Fruit fly (Drosophila melanogaster): ENCODE results near the gene Cht11.

DNA sequence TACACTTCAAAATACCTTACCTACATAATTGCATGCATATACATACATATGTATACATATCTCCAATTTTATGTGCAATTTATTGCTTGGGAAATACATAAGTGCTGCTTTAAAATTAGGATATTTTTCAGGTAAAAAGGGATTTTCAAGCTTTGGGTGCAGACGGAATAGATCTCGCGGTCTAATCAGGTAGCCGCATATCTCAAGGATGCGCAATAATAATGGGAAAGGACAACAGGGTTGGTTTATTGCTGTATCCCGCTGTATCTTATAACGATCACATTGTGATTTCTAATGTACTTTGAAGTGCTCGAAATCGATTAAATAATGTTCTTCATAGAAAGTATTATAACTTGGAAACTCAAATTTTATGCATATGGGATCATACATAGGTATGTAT is 8.4 kb upstream of the Cht11 start:
- TF ChIP-seq Side (GFP tag; optimal IDR thresholded peaks at IDR 0.05) (no peak), CG12219 (GFP tag; optimal IDR thresholded peaks at IDR 0.05) (no peak), CG4282 (GFP tag; optimal IDR thresholded peaks at IDR 0.05) (no peak), psq (GFP tag; optimal IDR thresholded peaks at IDR 0.05) (no peak), chn (GFP tag; optimal IDR thresholded peaks at IDR 0.05) (no peak), Sin3A (optimal IDR thresholded peaks at IDR 0.05) (no peak), gfzf (GFP tag; optimal IDR thresholded peaks at IDR 0.05) (no peak), aop (GFP tag; IDR thresholded peaks at IDR 0.05) (no peak), CG3847 (GFP tag; IDR thresholded peaks at IDR 0.05) (no peak), exex (tag; optimal IDR thresholded peaks at IDR 0.05) (no peak), D (optimal IDR thresholded peaks at IDR 0.05) (no peak), D (GFP tag; optimal IDR thresholded peaks at IDR 0.05) (no peak), chinmo (GFP tag; IDR thresholded peaks at IDR 0.05; ENCODE audit: partially characterized antibody) (no peak), Stat92E (GFP tag; optimal IDR thresholded peaks at IDR 0.05) (no peak), Camta (GFP tag; optimal IDR thresholded peaks at IDR 0.05) (no peak)
